Worm (Caenorhabditis elegans) whole organism, L4 larva: ENCODE data around the gene pag-3.

Source experiments
- madf-9 ChIP-seq: fragments of 200-800 bp; sonication (Bioruptor generic); conservative IDR thresholded peaks from 2 replicates; pipeline ENCODE4 v1.3.6; 2022; ENCODE audit warnings: missing genetic modification reagents, missing genetic modification characterization, missing compliant biosample characterization
- spr-1 ChIP-seq: sonication (generic microtip); optimal IDR thresholded peaks from 2 replicates; lab custom pipeline; 2016; ENCODE audit warnings: mild to moderate bottlenecking, missing genetic modification characterization, missing compliant biosample characterization

ce11 chrX:14928854-14929253 is 25.6 kb downstream of the pag-3 start, which contains the start of gene ntr-2:
- no peak for TF ChIP-seq madf-9 (GFP tag; lab: Robert Waterston, UW)
- TF ChIP-seq spr-1 (tag; lab: Kevin White, UChicago): no peak
